Worm (Caenorhabditis elegans): Measurements from ENCODE around the gene K08B5.1.

DNA sequence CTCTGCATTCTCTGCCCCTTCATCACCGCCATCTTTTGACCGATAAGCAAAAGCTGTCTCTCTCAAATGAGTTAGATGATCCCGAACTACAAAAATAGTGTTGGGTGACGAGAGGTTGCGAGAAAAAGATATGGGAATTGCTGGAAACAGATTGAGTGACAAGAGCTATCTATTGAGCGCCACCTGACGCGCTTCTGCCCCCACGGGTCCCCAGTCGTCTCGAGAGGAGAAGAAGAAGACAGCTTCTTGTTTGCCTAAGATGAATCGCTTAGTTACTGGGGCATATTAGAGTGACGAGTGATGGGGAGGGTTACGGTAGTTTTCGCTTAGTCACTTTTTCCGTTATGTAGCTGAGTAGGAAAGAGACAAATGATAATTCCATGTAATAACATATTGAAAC lies 23.7 kb upstream of the K08B5.1 start:
- no peak for TF ChIP-seq dao-5 (tag; optimal IDR thresholded peaks at IDR 0.05)
- TF ChIP-seq him-1 (tag; optimal IDR thresholded peaks at IDR 0.05): no peak
- no peak for TF ChIP-seq W03F9.2 (tag; optimal IDR thresholded peaks at IDR 0.05)

Data from whole organism, L4/young adult.